Worm (Caenorhabditis elegans): ENCODE measurements around the gene ugt-11.
A peak's percentile ranks its signal among the peaks of the same experiment; 100 is the strongest.
"Not testable (repeated sequence)": the region's sequence is repeated elsewhere in the genome, so short reads cannot be mapped to it uniquely, and the experiment has no call there.

Gene ugt-11

ce11 chrV:4901074-4901473 is 6.2 kb upstream of the ugt-11 start, which contains the start of gene ugt-67:
TSS of gene ugt-67 (plus strand) at chrV:4901374.
- TF ChIP-seq fkh-10 (GFP tag; optimal IDR thresholded peaks at IDR 0.05): no peak
- no peak for TF ChIP-seq hpl-2 (GFP tag; optimal IDR thresholded peaks at IDR 0.05)
- no peak for TF ChIP-seq pax-3 (tag; optimal IDR thresholded peaks at IDR 0.05)
- TF ChIP-seq nhr-47 (tag; optimal IDR thresholded peaks at IDR 0.05): no peak
- TF ChIP-seq ztf-4 (tag; optimal IDR thresholded peaks at IDR 0.05): no peak
- no peak for TF ChIP-seq lin-15B (tag; optimal IDR thresholded peaks at IDR 0.05)
- TF ChIP-seq ces-1 (GFP tag; optimal IDR thresholded peaks at IDR 0.05): no peak
- TF ChIP-seq alr-1 (tag; optimal IDR thresholded peaks at IDR 0.05; ENCODE audit: borderline replicate concordance): no peak
- no peak for TF ChIP-seq lin-14 (GFP tag; optimal IDR thresholded peaks at IDR 0.05)
- no peak for TF ChIP-seq nhr-76 (tag; optimal IDR thresholded peaks at IDR 0.05)
- TF ChIP-seq elt-3 (tag; optimal IDR thresholded peaks at IDR 0.05): no peak
- TF ChIP-seq unc-130 (tag; optimal IDR thresholded peaks at IDR 0.05): no peak
- no peak for TF ChIP-seq blmp-1 (tag; optimal IDR thresholded peaks at IDR 0.05)
- TF ChIP-seq lin-39 (tag; optimal IDR thresholded peaks at IDR 0.05): no peak

DNA sequence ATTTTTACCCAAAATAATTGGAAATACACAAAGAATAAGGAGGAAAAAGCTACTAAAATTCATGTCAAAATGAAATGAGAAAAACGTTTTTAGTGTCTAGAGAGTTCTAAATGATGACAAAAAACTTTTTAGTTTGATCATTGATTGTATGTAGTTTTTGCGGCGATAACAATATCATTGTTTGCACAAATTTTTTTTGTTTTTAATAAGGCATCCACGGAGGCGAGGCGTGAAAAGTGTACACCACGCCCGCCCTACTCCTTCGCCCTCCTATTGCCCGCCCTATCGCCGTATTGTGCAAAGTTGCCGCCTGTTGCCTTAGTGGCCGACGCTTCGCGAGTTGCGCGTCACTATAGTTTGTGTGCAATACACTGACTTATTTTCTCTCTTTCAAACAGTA is 5.1 kb upstream of the ugt-11 start, which contains the start of gene ugt-10:
TSS of gene ugt-10 (minus strand) at position 101 of the 400 bp plus-strand sequence.
- not testable (repeated sequence) for TF ChIP-seq dpl-1 (GFP tag; optimal IDR thresholded peaks at IDR 0.05); fkh-8 (tag; optimal IDR thresholded peaks at IDR 0.05); snpc-4 (tag; optimal IDR thresholded peaks at IDR 0.05)

- TF ChIP-seq C16A3.4 (tag; optimal IDR thresholded peaks at IDR 0.05): no peak
- TF ChIP-seq tlp-1 (tag; optimal IDR thresholded peaks at IDR 0.05): no peak
- peak; percentile 84 for TF ChIP-seq nhr-85 (tag)
- peak; percentile 32 for TF ChIP-seq lin-14 (GFP tag; optimal IDR thresholded peaks at IDR 0.05)
- TF ChIP-seq nhr-76 (tag; optimal IDR thresholded peaks at IDR 0.05): peak; percentile 77
- TF ChIP-seq nhr-19 (GFP tag; conservative IDR thresholded peaks at IDR 0.05): peak; percentile 36
- TF ChIP-seq nhr-71 (tag; optimal IDR thresholded peaks at IDR 0.05): peak; percentile 57
- no peak for TF ChIP-seq hlh-17 (GFP tag; optimal IDR thresholded peaks at IDR 0.05; ENCODE audit: borderline replicate concordance)
- peak in 1 of 2 experiments; percentile 7 for TF ChIP-seq lin-35 (GFP tag; optimal IDR thresholded peaks at IDR 0.05)
- peak; percentile 34 for TF ChIP-seq snu-23 (GFP tag; optimal IDR thresholded peaks at IDR 0.05)
- peak; percentile 41 for TF ChIP-seq tbx-2 (tag; optimal IDR thresholded peaks at IDR 0.05)
- TF ChIP-seq nhr-90 (tag; optimal IDR thresholded peaks at IDR 0.05; ENCODE audit: poor library complexity): peak; percentile 39
- TF ChIP-seq nhr-20 (tag; optimal IDR thresholded peaks at IDR 0.05): peak; percentile 72
- peak; percentile 22 for TF ChIP-seq nhr-77 (tag; optimal IDR thresholded peaks at IDR 0.05)
- TF ChIP-seq elt-3 (tag; optimal IDR thresholded peaks at IDR 0.05): peak in 3 of 6 experiments; percentile 58 to 84 (median 61)
- TF ChIP-seq efl-1 (optimal IDR thresholded peaks at IDR 0.05): no peak
- peak in 1 of 2 experiments; percentile 32 for TF ChIP-seq efl-1 (GFP tag; optimal IDR thresholded peaks at IDR 0.05 in 1 of 2)
- TF ChIP-seq C04F5.9 (tag; optimal IDR thresholded peaks at IDR 0.05): no peak
- no peak for TF ChIP-seq snpc-4 (tag; optimal IDR thresholded peaks at IDR 0.05)
Measured at ce11 chrV:4895744-4896143, 873 bp upstream of the ugt-11 start, which contains the start of gene ugt-9. TSS of gene ugt-9 (plus strand) at chrV:4896048.

- TF ChIP-seq tbx-2 (tag; optimal IDR thresholded peaks at IDR 0.05) (no peak), ces-1 (GFP tag; optimal IDR thresholded peaks at IDR 0.05) (no peak), egl-27 (tag; optimal IDR thresholded peaks at IDR 0.05) (no peak)
Measured at ce11 chrV:4891305-4891704, 3.6 kb downstream of the ugt-11 start.

DNA sequence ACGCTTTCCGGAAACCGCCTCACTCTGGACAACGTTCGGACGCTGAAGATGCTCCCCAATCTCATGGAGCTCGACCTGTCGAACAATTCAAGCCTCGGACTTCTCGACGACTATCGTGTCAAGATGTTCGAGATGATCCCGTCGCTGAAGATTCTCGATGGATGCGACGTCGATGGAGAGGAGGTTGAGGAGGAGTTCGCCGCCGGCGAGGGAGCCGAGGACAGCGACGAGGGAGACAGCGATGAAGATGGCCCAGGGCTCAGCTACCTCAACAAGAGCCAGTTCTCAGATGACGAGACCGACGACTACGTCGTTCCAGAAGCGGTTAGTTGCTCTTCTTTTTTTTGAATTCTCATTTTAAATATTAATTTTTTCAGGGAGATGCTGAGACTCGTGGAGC is 4.1 kb downstream of the ugt-11 start:
- no peak for TF ChIP-seq efl-1 (optimal IDR thresholded peaks at IDR 0.05)
- TF ChIP-seq efl-1 (GFP tag; optimal IDR thresholded peaks at IDR 0.05 in 1 of 2): peak in 1 of 2 experiments; percentile 15
- no peak for TF ChIP-seq nhr-90 (tag; optimal IDR thresholded peaks at IDR 0.05; ENCODE audit: poor library complexity)

Measured in whole organism, L1 larva.